Fruit fly (Drosophila melanogaster) whole organism, embryonic: ENCODE data around the gene CG5781.
A peak's percentile ranks its signal among the peaks of the same experiment; 100 is the strongest.

ENCODE experiments used
- Bgb ChIP-seq: fragments of 200-800 bp; sonication (Bioruptor generic); IDR thresholded peaks from 2 replicates; pipeline ENCODE4 v1.3.6; 2022; ENCODE audit warnings: missing biosample characterization, missing genetic modification characterization; ENCODE audit not compliant: partially characterized antibody
- BtbVII ChIP-seq: fragments of 200-800 bp; sonication (Bioruptor generic); optimal IDR thresholded peaks from 3 replicates; lab custom pipeline; 2017; ENCODE audit warnings: missing biosample characterization, mild to moderate bottlenecking, missing genetic modification characterization
- CG10959 ChIP-seq: fragments of 200-800 bp; sonication (Bioruptor generic); IDR thresholded peaks from 2 replicates; pipeline ENCODE4 v1.3.6; 2022; ENCODE audit warnings: missing biosample characterization, missing genetic modification characterization
- CG11093 ChIP-seq: fragments of 200-800 bp; sonication (Bioruptor generic); IDR thresholded peaks from 3 replicates; pipeline ENCODE4 v1.3.6; 2022; ENCODE audit warnings: missing biosample characterization, missing genetic modification characterization
- CG11398 ChIP-seq: fragments of 200-800 bp; sonication (Bioruptor generic); optimal IDR thresholded peaks from 2 replicates; lab custom pipeline; 2016; ENCODE audit warnings: missing biosample characterization, missing genetic modification characterization
- CG11504 ChIP-seq: fragments of 200-800 bp; sonication (Bioruptor generic); optimal IDR thresholded peaks from 3 replicates; lab custom pipeline; 2019; ENCODE audit warnings: missing biosample characterization, mild to moderate bottlenecking, missing genetic modification characterization, moderate library complexity
- CG13123 ChIP-seq: fragments of 200-800 bp; sonication (Bioruptor generic); optimal IDR thresholded peaks from 2 replicates; lab custom pipeline; 2016; ENCODE audit warnings: missing biosample characterization, missing genetic modification characterization
- CG13296 ChIP-seq: fragments of 200-800 bp; sonication (Bioruptor generic); optimal IDR thresholded peaks from 3 replicates; lab custom pipeline; 2018; ENCODE audit warnings: missing biosample characterization, mild to moderate bottlenecking, missing genetic modification characterization
- CG15073 ChIP-seq: fragments of 200-800 bp; sonication (Bioruptor generic); optimal IDR thresholded peaks from 2 replicates; lab custom pipeline; 2016; ENCODE audit warnings: missing biosample characterization, missing genetic modification characterization
- CG1792 ChIP-seq: fragments of 200-800 bp; sonication (Bioruptor generic); optimal IDR thresholded peaks from 2 replicates; lab custom pipeline; 2016; ENCODE audit warnings: missing biosample characterization, missing genetic modification characterization
- CG1832 ChIP-seq: fragments of 200-800 bp; sonication (Bioruptor generic); optimal IDR thresholded peaks from 2 replicates; lab custom pipeline; 2017; ENCODE audit warnings: missing biosample characterization, mild to moderate bottlenecking, missing genetic modification characterization, inconsistent platforms
- CG2116 ChIP-seq: fragments of 200-800 bp; sonication (Bioruptor generic); optimal IDR thresholded peaks from 3 replicates; lab custom pipeline; 2018; ENCODE audit warnings: missing biosample characterization, mild to moderate bottlenecking, missing genetic modification characterization
- CG2120 ChIP-seq: fragments of 200-800 bp; sonication (Bioruptor generic); optimal IDR thresholded peaks from 3 replicates; lab custom pipeline; 2016; ENCODE audit warnings: missing biosample characterization, missing genetic modification characterization
- CG2678 ChIP-seq: fragments of 200-800 bp; sonication (Bioruptor generic); optimal IDR thresholded peaks from 3 replicates; lab custom pipeline; 2019; ENCODE audit warnings: missing biosample characterization, mild to moderate bottlenecking, missing genetic modification characterization, moderate library complexity
- CG30431 ChIP-seq: fragments of 200-800 bp; sonication (Bioruptor generic); optimal IDR thresholded peaks from 2 replicates; lab custom pipeline; 2017; ENCODE audit warnings: missing biosample characterization, missing genetic modification characterization
- CG3281 ChIP-seq: fragments of 200-800 bp; sonication (Bioruptor generic); optimal IDR thresholded peaks from 3 replicates; lab custom pipeline; 2017; ENCODE audit warnings: missing biosample characterization, mild to moderate bottlenecking, missing genetic modification characterization
- CG33557 ChIP-seq: fragments of 200-800 bp; sonication (Bioruptor generic); optimal IDR thresholded peaks from 2 replicates; lab custom pipeline; 2019; ENCODE audit warnings: missing biosample characterization, mild to moderate bottlenecking, missing genetic modification characterization, moderate library complexity
- CG3407 ChIP-seq: fragments of 200-800 bp; sonication (Bioruptor generic); optimal IDR thresholded peaks from 2 replicates; lab custom pipeline; 2018; ENCODE audit warnings: missing biosample characterization, mild to moderate bottlenecking, missing genetic modification characterization
- CG3726 ChIP-seq: fragments of 200-800 bp; sonication (Bioruptor generic); IDR thresholded peaks from 3 replicates; pipeline ENCODE4, ENCODE4 v1.3.6; 2022; ENCODE audit warnings: missing biosample characterization, missing genetic modification characterization
- CG43689 ChIP-seq: fragments of 200-800 bp; sonication (Bioruptor generic); IDR thresholded peaks from 2 replicates; pipeline ENCODE4 v1.3.6; 2022; ENCODE audit warnings: missing biosample characterization, missing genetic modification characterization
- CG4404 ChIP-seq: fragments of 200-800 bp; sonication (Bioruptor generic); IDR thresholded peaks from 2 replicates; pipeline ENCODE4 v1.3.6; 2022; ENCODE audit warnings: missing biosample characterization, missing genetic modification characterization
- CG5953 ChIP-seq: fragments of 200-800 bp; sonication (Bioruptor generic); IDR thresholded peaks from 2 replicates; pipeline ENCODE4 v1.3.6; 2022; ENCODE audit warnings: missing biosample characterization, missing genetic modification characterization
- CG7786 ChIP-seq: fragments of 200-800 bp; sonication (Bioruptor generic); optimal IDR thresholded peaks from 2 replicates; lab custom pipeline; 2016; ENCODE audit warnings: missing biosample characterization, missing genetic modification characterization
- CkIIα-i1 ChIP-seq: fragments of 200-800 bp; sonication (Bioruptor generic); IDR thresholded peaks from 2 replicates; pipeline ENCODE4 v1.3.6; 2022; ENCODE audit warnings: missing biosample characterization, missing genetic modification characterization
- Eip74EF ChIP-seq, 2 experiments: fragments of 200-800 bp in 1 of 2; fragments of >200 bp in 1 of 2; sonication (Bioruptor generic) in 1 of 2; optimal IDR thresholded peaks; 2 replicates each; lab custom pipeline; 2017 to 2019; ENCODE audit warnings: missing biosample characterization in 2 of 2, missing genetic modification characterization in 2 of 2, mild to moderate bottlenecking in 1 of 2, moderate library complexity in 1 of 2
- NC2α ChIP-seq: fragments of 200-800 bp; sonication (Bioruptor generic); optimal IDR thresholded peaks from 2 replicates; lab custom pipeline; 2016; ENCODE audit warnings: missing biosample characterization, missing genetic modification characterization
- Oli ChIP-seq: fragments of 200-800 bp; sonication (Bioruptor generic); optimal IDR thresholded peaks from 2 replicates; lab custom pipeline; 2018; ENCODE audit warnings: missing biosample characterization, mild to moderate bottlenecking, missing genetic modification characterization, moderate library complexity
- Opbp ChIP-seq: fragments of 200-800 bp; sonication (Bioruptor generic); IDR thresholded peaks from 3 replicates; pipeline ENCODE4 v1.3.6; 2022; ENCODE audit warnings: missing biosample characterization, missing genetic modification characterization; ENCODE audit not compliant: partially characterized antibody
- Sry-β ChIP-seq: fragments of 200-800 bp; sonication (Bioruptor generic); optimal IDR thresholded peaks from 2 replicates; lab custom pipeline; 2018; ENCODE audit warnings: missing biosample characterization, mild to moderate bottlenecking, missing genetic modification characterization, moderate library complexity
- TFAM ChIP-seq: fragments of 200-800 bp; sonication (Bioruptor generic); optimal IDR thresholded peaks from 2 replicates; lab custom pipeline; 2017; ENCODE audit warnings: missing biosample characterization, missing genetic modification characterization, inconsistent platforms
- ab ChIP-seq: fragments of 200-800 bp; sonication (Bioruptor generic); optimal IDR thresholded peaks from 2 replicates; lab custom pipeline; 2016; ENCODE audit warnings: missing biosample characterization, missing genetic modification characterization
- chinmo ChIP-seq: fragments of 200-800 bp; sonication (Bioruptor generic); IDR thresholded peaks from 4 replicates; pipeline ENCODE4 v1.3.6; 2022; ENCODE audit warnings: missing biosample characterization, missing genetic modification characterization; ENCODE audit not compliant: partially characterized antibody
- gce ChIP-seq: fragments of 200-800 bp; sonication (Bioruptor generic); IDR thresholded peaks from 3 replicates; pipeline ENCODE4 v1.3.6; 2022; ENCODE audit warnings: missing biosample characterization, missing genetic modification characterization
- hb ChIP-seq: fragments of 200-800 bp; sonication (Bioruptor generic); IDR thresholded peaks from 3 replicates; pipeline ENCODE4 v1.3.6; 2022; ENCODE audit warnings: missing biosample characterization, missing genetic modification characterization; ENCODE audit not compliant: partially characterized antibody
- kay ChIP-seq: fragments of 200-800 bp; sonication (Bioruptor generic); optimal IDR thresholded peaks from 2 replicates; lab custom pipeline; 2016; ENCODE audit warnings: missing biosample characterization, missing genetic modification characterization
- ken ChIP-seq: fragments of 200-800 bp; sonication (Bioruptor generic); IDR thresholded peaks from 3 replicates; pipeline ENCODE4 v1.3.6; 2022; ENCODE audit warnings: missing biosample characterization, missing genetic modification characterization
- lab ChIP-seq: fragments of 200-800 bp; sonication (Bioruptor generic); optimal IDR thresholded peaks from 3 replicates; lab custom pipeline; 2017; ENCODE audit warnings: missing biosample characterization, missing genetic modification characterization, mild to moderate bottlenecking, moderate library complexity, missing genetic modification reagents
- lmd ChIP-seq: fragments of 200-800 bp; sonication (Bioruptor generic); IDR thresholded peaks from 2 replicates; pipeline ENCODE4 v1.3.6; 2022; ENCODE audit warnings: missing biosample characterization, missing genetic modification characterization
- onecut ChIP-seq: fragments of 200-800 bp; sonication (Bioruptor generic); IDR thresholded peaks from 2 replicates; pipeline ENCODE4 v1.3.6; 2022; ENCODE audit warnings: missing biosample characterization, missing genetic modification characterization
- pb ChIP-seq: fragments of 200-800 bp; sonication (Bioruptor generic); optimal IDR thresholded peaks from 3 replicates; lab custom pipeline; 2016; ENCODE audit warnings: missing biosample characterization, missing genetic modification characterization
- pros ChIP-seq: fragments of 200-800 bp; sonication (Bioruptor generic); optimal IDR thresholded peaks from 3 replicates; lab custom pipeline; 2019; ENCODE audit warnings: missing biosample characterization, mild to moderate bottlenecking, missing genetic modification characterization, moderate library complexity
- run ChIP-seq: fragments of 200-800 bp; sonication (Bioruptor generic); optimal IDR thresholded peaks from 3 replicates; lab custom pipeline; 2018; ENCODE audit warnings: missing biosample characterization, mild to moderate bottlenecking, missing genetic modification characterization
- schlank ChIP-seq: fragments of 200-800 bp; sonication (Bioruptor generic); optimal IDR thresholded peaks from 2 replicates; lab custom pipeline; 2018; ENCODE audit warnings: missing biosample characterization, mild to moderate bottlenecking, missing genetic modification characterization
- shn ChIP-seq: fragments of 200-800 bp; sonication (Bioruptor generic); optimal IDR thresholded peaks from 3 replicates; lab custom pipeline; 2016; ENCODE audit warnings: missing biosample characterization, missing genetic modification characterization
- slbo ChIP-seq: fragments of 200-800 bp; sonication (Bioruptor generic); IDR thresholded peaks from 2 replicates; pipeline ENCODE4 v1.3.6; 2022; ENCODE audit warnings: missing biosample characterization, missing genetic modification characterization
- tna ChIP-seq: fragments of 200-800 bp; sonication (Bioruptor generic); IDR thresholded peaks from 2 replicates; pipeline ENCODE4 v1.3.6; 2022; ENCODE audit warnings: missing biosample characterization, missing genetic modification characterization; ENCODE audit not compliant: partially characterized antibody
- toy ChIP-seq: fragments of 200-800 bp; sonication (Bioruptor generic); IDR thresholded peaks from 2 replicates; pipeline ENCODE4 v1.3.6; 2022; ENCODE audit warnings: missing biosample characterization, missing genetic modification characterization
- z ChIP-seq: fragments of 200-800 bp; sonication (Bioruptor generic); IDR thresholded peaks from 3 replicates; pipeline ENCODE4 v1.3.6; 2022; ENCODE audit warnings: missing biosample characterization, missing genetic modification characterization

Gene CG5781

DNA sequence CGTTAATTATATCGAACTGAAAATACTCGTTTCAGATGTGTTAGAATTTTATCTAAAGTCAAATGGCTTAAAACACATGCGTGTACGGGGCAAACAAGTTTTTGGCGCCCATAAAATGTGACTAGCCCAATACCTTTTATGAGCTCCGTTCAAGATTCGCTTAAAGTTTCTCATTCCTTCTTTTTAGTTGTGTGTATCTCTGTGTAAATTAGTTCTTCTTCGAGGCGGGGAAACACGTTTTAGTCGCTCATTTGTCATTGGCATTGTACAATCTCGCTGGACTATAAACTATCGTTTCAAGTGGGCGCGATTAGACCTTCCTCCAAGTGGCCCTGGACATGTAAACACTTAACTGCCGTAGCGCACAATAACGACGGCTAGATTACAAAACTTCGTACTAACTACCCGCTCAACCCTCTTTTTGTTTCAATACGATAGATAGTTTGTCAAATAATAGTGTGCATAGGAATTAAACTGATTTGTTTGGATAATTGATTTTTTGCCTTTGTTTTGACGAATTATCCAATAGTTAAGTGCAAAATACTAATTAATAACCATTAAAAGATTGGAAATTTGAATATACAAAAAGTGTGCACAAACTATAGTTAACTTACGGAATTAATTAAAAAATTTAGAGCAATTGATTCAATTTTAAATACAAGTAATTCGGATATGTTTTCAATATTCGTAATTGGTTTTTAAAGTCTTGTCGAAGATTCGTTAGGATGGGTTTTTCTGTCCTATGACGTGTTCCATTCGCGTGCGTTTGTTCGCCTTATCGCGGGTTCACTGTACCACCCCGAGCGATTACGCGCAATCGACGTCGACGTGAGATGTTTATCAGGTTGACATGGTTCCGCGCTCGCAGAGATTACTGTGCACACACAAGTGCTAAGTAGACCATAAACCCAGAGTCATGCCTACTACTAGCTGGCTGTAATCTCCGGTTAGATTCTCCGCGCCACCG, 23.6 kb upstream of the CG5781 start (continued):
- TF ChIP-seq CG11504 (tag; lab: Kevin White, UChicago) (peak; percentile 72), lab (peak; percentile 69), CG3281 (GFP tag; lab: Kevin White, UChicago) (peak; percentile 70), CG33557 (GFP tag; lab: Kevin White, UChicago) (no peak), z (no peak), NC2α (no peak), CG1832 (GFP tag; lab: Kevin White, UChicago) (no peak), CG3726 (GFP tag; lab: Robert Waterston, UW) (peak; percentile 75; the same call in 1 of the 3 replicates), CG3407 (GFP tag; lab: Kevin White, UChicago) (no peak), CG11398 (GFP tag; lab: Kevin White, UChicago) (no peak), toy (GFP tag; lab: Robert Waterston, UW) (no peak), Bgb (GFP tag; lab: Robert Waterston, UW) (peak; percentile 29; the same call in 1 of the 2 replicates), onecut (GFP tag; lab: Robert Waterston, UW) (peak; percentile 61), pros (no peak), CG43689 (GFP tag; lab: Robert Waterston, UW) (no peak), CG10959 (GFP tag; lab: Robert Waterston, UW) (peak; percentile 22; the same call in 1 of the 2 replicates), kay (GFP tag; lab: Kevin White, UChicago) (peak; percentile 23), Sry-β (GFP tag; lab: Kevin White, UChicago) (no peak), CG7786 (GFP tag; lab: Kevin White, UChicago) (peak; percentile 16), CG2120 (GFP tag; lab: Kevin White, UChicago) (peak; percentile 62), gce (GFP tag; lab: Robert Waterston, UW) (no peak), CG11093 (0 out of 3 replicates have a peak, but pooled peaks have one; percentile 38), CG30431 (GFP tag; lab: Kevin White, UChicago) (no peak), hb (GFP tag; lab: Robert Waterston, UW) (no peak), shn (no peak), Oli (tag; lab: Kevin White, UChicago) (peak; percentile 17), CG5953 (no peak), slbo (GFP tag; lab: Robert Waterston, UW) (peak; percentile 62), run (tag; lab: Kevin White, UChicago) (no peak), CkIIα-i1 (no peak), CG4404 (no peak), CG1792 (GFP tag; lab: Kevin White, UChicago) (no peak), lmd (peak; percentile 35; the same call in 1 of the 2 replicates), Opbp (GFP tag; lab: Robert Waterston, UW) (no peak), Eip74EF (GFP tag; optimal IDR thresholded peaks at IDR 0.05; lab: Kevin White, UChicago) (no peak), CG2116 (GFP tag; lab: Kevin White, UChicago) (no peak), CG15073 (GFP tag; lab: Kevin White, UChicago) (no peak), CG13123 (GFP tag; lab: Kevin White, UChicago) (no peak), tna (GFP tag; lab: Robert Waterston, UW) (no peak), pb (GFP tag; lab: Kevin White, UChicago) (no peak), ab (GFP tag; lab: Kevin White, UChicago) (no peak), TFAM (no peak), CG13296 (peak; percentile 52), schlank (no peak), chinmo (0 out of 4 replicates have a peak, but pooled peaks have one; percentile 40), BtbVII (GFP tag; lab: Kevin White, UChicago) (peak; percentile 63), CG2678 (tag; lab: Kevin White, UChicago) (peak; percentile 78), ken (GFP tag; lab: Robert Waterston, UW) (no peak)
